Worm (Caenorhabditis elegans): Measurements from ENCODE around the gene Y39H10A.1.

Gene Y39H10A.1

ce11 chrV:3773618-3774017 is 6.6 kb downstream of the Y39H10A.1 start:
- no peak for TF ChIP-seq crh-2 (tag; optimal IDR thresholded peaks at IDR 0.05)
- no peak for TF ChIP-seq nhr-10 (tag; optimal IDR thresholded peaks at IDR 0.05)
- no peak for TF ChIP-seq ama-1 (optimal IDR thresholded peaks at IDR 0.05)
- TF ChIP-seq gmeb-1 (tag; optimal IDR thresholded peaks at IDR 0.05) = no peak
- no peak for TF ChIP-seq peb-1 (tag; optimal IDR thresholded peaks at IDR 0.05)
- TF ChIP-seq fos-1 (tag; optimal IDR thresholded peaks at IDR 0.05) = no peak
- TF ChIP-seq C34F6.9 (tag; optimal IDR thresholded peaks at IDR 0.05) = no peak
- no peak for TF ChIP-seq elt-3 (tag; optimal IDR thresholded peaks at IDR 0.05)
- no peak for TF ChIP-seq ceh-82 (tag; optimal IDR thresholded peaks at IDR 0.05)
- no peak for TF ChIP-seq F13H6.1 (tag; optimal IDR thresholded peaks at IDR 0.05)
- TF ChIP-seq R02D3.7 (tag; optimal IDR thresholded peaks at IDR 0.05) = no peak
- no peak for TF ChIP-seq unc-39 (tag; optimal IDR thresholded peaks at IDR 0.05)
- no peak for TF ChIP-seq ZK546.5 (tag; optimal IDR thresholded peaks at IDR 0.05)
- TF ChIP-seq alr-1 (tag; optimal IDR thresholded peaks at IDR 0.05) = no peak

ce11 chrV:3774653-3775052 is 7.6 kb downstream of the Y39H10A.1 start:
- TF ChIP-seq lin-11 (tag; optimal IDR thresholded peaks at IDR 0.05) (no peak), nhr-129 (tag; optimal IDR thresholded peaks at IDR 0.05) (no peak), peb-1 (tag; optimal IDR thresholded peaks at IDR 0.05) (no peak), F13H6.1 (tag; optimal IDR thresholded peaks at IDR 0.05) (no peak), unc-55 (GFP tag; optimal IDR thresholded peaks at IDR 0.05) (no peak), ztf-4 (tag; optimal IDR thresholded peaks at IDR 0.05) (no peak), aly-2 (tag; optimal IDR thresholded peaks at IDR 0.05) (no peak), dmd-4 (tag; optimal IDR thresholded peaks at IDR 0.05) (no peak), crh-2 (tag; optimal IDR thresholded peaks at IDR 0.05) (no peak), ZK546.5 (tag; optimal IDR thresholded peaks at IDR 0.05) (no peak), blmp-1 (tag; optimal IDR thresholded peaks at IDR 0.05; ENCODE audit: insufficient read depth) (no peak)

- TF ChIP-seq Y55F3AM.14 (GFP tag; optimal IDR thresholded peaks at IDR 0.05) (no peak), fos-1 (tag; optimal IDR thresholded peaks at IDR 0.05) (no peak), ceh-16 (tag; optimal IDR thresholded peaks at IDR 0.05) (no peak), gmeb-1 (tag; optimal IDR thresholded peaks at IDR 0.05) (no peak), nhr-25 (tag; optimal IDR thresholded peaks at IDR 0.05) (no peak), unc-55 (GFP tag; optimal IDR thresholded peaks at IDR 0.05) (no peak), sem-4 (tag; optimal IDR thresholded peaks at IDR 0.05) (no peak), nhr-10 (tag; optimal IDR thresholded peaks at IDR 0.05) (no peak), nhr-12 (tag; optimal IDR thresholded peaks at IDR 0.05) (no peak), nhr-237 (tag; optimal IDR thresholded peaks at IDR 0.05) (no peak), nhr-129 (tag; optimal IDR thresholded peaks at IDR 0.05) (no peak), ama-1 (optimal IDR thresholded peaks at IDR 0.05) (no peak), nhr-21 (tag; optimal IDR thresholded peaks at IDR 0.05) (no peak), lin-11 (tag; optimal IDR thresholded peaks at IDR 0.05) (no peak), lin-13 (GFP tag; optimal IDR thresholded peaks at IDR 0.05) (no peak), ztf-4 (tag; optimal IDR thresholded peaks at IDR 0.05) (no peak), ceh-82 (tag; optimal IDR thresholded peaks at IDR 0.05) (no peak), egl-27 (tag; optimal IDR thresholded peaks at IDR 0.05) (no peak), unc-62 (GFP tag; optimal IDR thresholded peaks at IDR 0.05) (no peak)
Observed at ce11 chrV:3776086-3776589, 9.1 kb downstream of the Y39H10A.1 start, which contains the start of gene cysl-3. Gene cysl-3 (minus strand): TSS chrV:3776136.

- TF ChIP-seq alr-1 (tag; optimal IDR thresholded peaks at IDR 0.05) (no peak), sma-9 (GFP tag; optimal IDR thresholded peaks at IDR 0.05) (peak; percentile 31), sma-9 (tag; optimal IDR thresholded peaks at IDR 0.05) (no peak), nhr-129 (tag; optimal IDR thresholded peaks at IDR 0.05) (peak; percentile 16), peb-1 (tag; optimal IDR thresholded peaks at IDR 0.05) (no peak), nhr-21 (tag; optimal IDR thresholded peaks at IDR 0.05) (no peak), unc-55 (GFP tag; optimal IDR thresholded peaks at IDR 0.05) (no peak), gmeb-1 (tag; optimal IDR thresholded peaks at IDR 0.05) (peak; percentile 49), crh-2 (tag; optimal IDR thresholded peaks at IDR 0.05) (no peak), fos-1 (tag; optimal IDR thresholded peaks at IDR 0.05) (peak; percentile 61), ztf-11 (tag; optimal IDR thresholded peaks at IDR 0.05) (no peak)
Observed at ce11 chrV:3776946-3777345, 9.9 kb downstream of the Y39H10A.1 start.

- TF ChIP-seq lin-13 (GFP tag; optimal IDR thresholded peaks at IDR 0.05) (no peak), snpc-4 (tag; optimal IDR thresholded peaks at IDR 0.05) (no peak), unc-55 (GFP tag; optimal IDR thresholded peaks at IDR 0.05) (no peak), gmeb-1 (tag; optimal IDR thresholded peaks at IDR 0.05) (peak; percentile 15), fos-1 (tag; optimal IDR thresholded peaks at IDR 0.05) (peak; percentile 26)
Observed at ce11 chrV:3784167-3784734, 17.2 kb downstream of the Y39H10A.1 start, which contains the start of gene R08F11.1. Gene R08F11.1 (minus strand): TSS chrV:3784217.
